Worm (Caenorhabditis elegans) whole organism, L4 larva: ENCODE results near the gene sod-4.

Experiments used
- D1046.2 ChIP-seq: fragments of 200-800 bp; sonication (Bioruptor generic); IDR thresholded peaks from 2 replicates; pipeline ENCODE4 v1.3.6; 2022; ENCODE audit warnings: missing genetic modification characterization, missing compliant biosample characterization
- F10B5.3 ChIP-seq: sonication (generic microtip); optimal IDR thresholded peaks from 2 replicates; lab custom pipeline; 2016; ENCODE audit warnings: mild to moderate bottlenecking, missing genetic modification characterization, missing compliant biosample characterization
- F37D6.2 ChIP-seq: sonication (generic microtip); optimal IDR thresholded peaks from 2 replicates; lab custom pipeline; 2016; ENCODE audit warnings: mild to moderate bottlenecking, missing genetic modification characterization, missing compliant biosample characterization
- R02D3.7 ChIP-seq: fragments of 150-350 bp; sonication (generic microtip); optimal IDR thresholded peaks from 3 replicates; lab custom pipeline; 2014; ENCODE audit warnings: missing biosample characterization, missing genetic modification characterization
- T20F7.1 ChIP-seq: fragments of 200-800 bp; sonication (Bioruptor generic); optimal IDR thresholded peaks from 2 replicates; lab custom pipeline; 2018; ENCODE audit warnings: mild to moderate bottlenecking, missing genetic modification characterization, missing compliant biosample characterization
- T26A8.4 ChIP-seq: fragments of 200-800 bp; sonication (Bioruptor generic); IDR thresholded peaks from 2 replicates; pipeline ENCODE4 v1.3.6; 2022; ENCODE audit warnings: missing genetic modification characterization, missing compliant biosample characterization
- aha-1 ChIP-seq: fragments of 150-350 bp; peaks from one replicate; lab custom pipeline; 2014; ENCODE audit warnings: missing biosample characterization, missing genetic modification characterization
- aly-2 ChIP-seq: sonication (generic microtip); optimal IDR thresholded peaks from 2 replicates; lab custom pipeline; 2018; ENCODE audit warnings: missing biosample characterization, missing genetic modification characterization
- ceh-20 ChIP-seq: fragments of 200-800 bp; sonication (Bioruptor generic); IDR thresholded peaks from 2 replicates; pipeline ENCODE4 v1.3.6; 2022; ENCODE audit warnings: missing genetic modification reagents, missing genetic modification characterization, missing compliant biosample characterization
- ceh-28 ChIP-seq: fragments of 150-350 bp; optimal IDR thresholded peaks from 2 replicates; lab custom pipeline; 2014; ENCODE audit warnings: missing biosample characterization, missing genetic modification reagents, missing genetic modification characterization
- ceh-82 ChIP-seq: sonication (generic microtip); optimal IDR thresholded peaks from 2 replicates; lab custom pipeline; 2017; ENCODE audit warnings: missing biosample characterization, missing genetic modification characterization
- ces-1 ChIP-seq: fragments of 150-350 bp; sonication (generic microtip); optimal IDR thresholded peaks from 4 replicates; lab custom pipeline; 2014; ENCODE audit warnings: missing biosample characterization, missing genetic modification reagents, missing genetic modification characterization
- cey-2 ChIP-seq: sonication (generic microtip); optimal IDR thresholded peaks from 3 replicates; lab custom pipeline; 2017; ENCODE audit warnings: missing genetic modification characterization, mild to moderate bottlenecking, missing compliant biosample characterization, antibody characterized with exemption, borderline replicate concordance; ENCODE audit not compliant: insufficient read depth
- daf-8 ChIP-seq: fragments of 200-800 bp; sonication (Bioruptor generic); IDR thresholded peaks from 2 replicates; pipeline ENCODE4 v1.3.6; 2022; ENCODE audit warnings: missing genetic modification characterization, missing compliant biosample characterization
- dmd-8 ChIP-seq: fragments of 200-800 bp; sonication (Bioruptor generic); IDR thresholded peaks from 2 replicates; pipeline ENCODE4 v1.3.6; 2022; ENCODE audit warnings: missing genetic modification characterization, missing compliant biosample characterization
- dpl-1 ChIP-seq: fragments of 150-350 bp; optimal IDR thresholded peaks from 2 replicates; lab custom pipeline; 2014; ENCODE audit warnings: missing biosample characterization, missing genetic modification reagents, missing genetic modification characterization
- dve-1 ChIP-seq: sonication (generic microtip); optimal IDR thresholded peaks from 2 replicates; lab custom pipeline; 2017; ENCODE audit warnings: antibody characterized with exemption, mild to moderate bottlenecking, missing genetic modification characterization, missing compliant biosample characterization; ENCODE audit not compliant: insufficient read depth
- egl-43 ChIP-seq: fragments of 200-800 bp; sonication (Bioruptor generic); IDR thresholded peaks from 2 replicates; pipeline ENCODE4 v1.3.6; 2022; ENCODE audit warnings: missing genetic modification reagents, missing genetic modification characterization, missing compliant biosample characterization
- fkh-10 ChIP-seq: fragments of 150-350 bp; optimal IDR thresholded peaks from 2 replicates; lab custom pipeline; 2014; ENCODE audit warnings: missing biosample characterization, missing genetic modification reagents, missing genetic modification characterization
- gei-8 ChIP-seq: fragments of 200-800 bp; sonication (Bioruptor generic); optimal IDR thresholded peaks from 2 replicates; lab custom pipeline; 2018; ENCODE audit warnings: mild to moderate bottlenecking, missing genetic modification characterization, missing compliant biosample characterization
- hif-1 ChIP-seq, 2 experiments: sonication (generic microtip); optimal IDR thresholded peaks; 2 replicates each; lab custom pipeline; 2016 to 2017; ENCODE audit warnings: missing compliant biosample characterization in 2 of 2, missing genetic modification characterization in 2 of 2, missing genetic modification reagents in 2 of 2, missing genotype in 2 of 2, mild to moderate bottlenecking in 1 of 2
- hlh-30 ChIP-seq: sonication (generic microtip); optimal IDR thresholded peaks from 2 replicates; lab custom pipeline; 2017; ENCODE audit warnings: antibody characterized with exemption, mild to moderate bottlenecking, missing genetic modification characterization, missing compliant biosample characterization; ENCODE audit not compliant: insufficient read depth
- hmg-1.1 ChIP-seq: fragments of 200-800 bp; sonication (Bioruptor generic); IDR thresholded peaks from 2 replicates; pipeline ENCODE4 v1.3.6; 2022; ENCODE audit warnings: missing genetic modification reagents, missing genetic modification characterization, missing compliant biosample characterization
- lim-7 ChIP-seq: fragments of 200-800 bp; sonication (Bioruptor generic); IDR thresholded peaks from 2 replicates; pipeline ENCODE4 v1.3.6; 2022; ENCODE audit warnings: missing genetic modification characterization, missing compliant biosample characterization
- lin-1 ChIP-seq: fragments of 200-800 bp; sonication (Bioruptor generic); IDR thresholded peaks from 2 replicates; pipeline ENCODE4 v1.3.6; 2022; ENCODE audit warnings: missing genetic modification reagents, missing genetic modification characterization, missing compliant biosample characterization
- lin-38 ChIP-seq: fragments of 200-800 bp; sonication (Bioruptor generic); IDR thresholded peaks from 2 replicates; pipeline ENCODE4 v1.3.6; 2022; ENCODE audit warnings: missing genetic modification reagents, missing genetic modification characterization, missing compliant biosample characterization
- madf-5 ChIP-seq, 2 experiments: fragments of 200-800 bp; sonication (Bioruptor generic); IDR thresholded peaks; 2 replicates each; pipeline ENCODE4 v1.3.6; 2022; ENCODE audit warnings: missing compliant biosample characterization in 2 of 2, missing genetic modification characterization in 2 of 2
- mdt-29 ChIP-seq: fragments of 200-800 bp; sonication (Bioruptor generic); IDR thresholded peaks from 2 replicates; pipeline ENCODE4 v1.3.6; 2022; ENCODE audit warnings: missing genetic modification reagents, missing genetic modification characterization, missing compliant biosample characterization
- mes-2 ChIP-seq: sonication (generic microtip); optimal IDR thresholded peaks from 2 replicates; lab custom pipeline; 2016; ENCODE audit warnings: missing genotype, mild to moderate bottlenecking, missing genetic modification characterization, missing compliant biosample characterization; ENCODE audit not compliant: poor library complexity, severe bottlenecking
- mxl-3 ChIP-seq: fragments of 200-800 bp; sonication (Bioruptor generic); optimal IDR thresholded peaks from 2 replicates; lab custom pipeline; 2018; ENCODE audit warnings: mild to moderate bottlenecking, missing genetic modification characterization, missing compliant biosample characterization
- nhr-102 ChIP-seq: sonication (generic microtip); optimal IDR thresholded peaks from 2 replicates; lab custom pipeline; 2016; ENCODE audit warnings: mild to moderate bottlenecking, missing genetic modification characterization, moderate library complexity, missing compliant biosample characterization
- nhr-11 ChIP-seq: fragments of 150-350 bp; optimal IDR thresholded peaks from 2 replicates; lab custom pipeline; 2014; ENCODE audit warnings: missing biosample characterization, missing genetic modification characterization
- nhr-111 ChIP-seq: fragments of 200-800 bp; sonication (Bioruptor generic); optimal IDR thresholded peaks from 2 replicates; lab custom pipeline; 2018; ENCODE audit warnings: mild to moderate bottlenecking, missing genetic modification characterization, missing compliant biosample characterization
- nhr-237 ChIP-seq: sonication (generic microtip); optimal IDR thresholded peaks from 2 replicates; lab custom pipeline; 2017; ENCODE audit warnings: missing biosample characterization, missing genetic modification characterization
- nhr-25 ChIP-seq: sonication (generic microtip); optimal IDR thresholded peaks from 2 replicates; lab custom pipeline; 2017; ENCODE audit warnings: missing genetic modification characterization, mild to moderate bottlenecking, missing compliant biosample characterization, antibody characterized with exemption, moderate library complexity, borderline replicate concordance; ENCODE audit not compliant: insufficient read depth
- nhr-28 ChIP-seq: fragments of 150-350 bp; optimal IDR thresholded peaks from 2 replicates; lab custom pipeline; 2014; ENCODE audit warnings: missing biosample characterization, missing genetic modification characterization
- nhr-48 ChIP-seq: sonication (generic microtip); optimal IDR thresholded peaks from 2 replicates; lab custom pipeline; 2016; ENCODE audit warnings: mild to moderate bottlenecking, missing genetic modification characterization, missing compliant biosample characterization
- pha-4 ChIP-seq, 2 experiments: fragments of 150-350 bp in 1 of 2; fragments of 200-800 bp in 1 of 2; sonication (Bioruptor generic) in 1 of 2; IDR thresholded peaks in 1 of 2; optimal IDR thresholded peaks in 1 of 2; 2 replicates each; pipeline versions ENCODE4 v1.3.6 to Lab custom; 2014 to 2022; ENCODE audit warnings: missing genetic modification characterization in 2 of 2, missing genetic modification reagents in 2 of 2, missing biosample characterization in 1 of 2, missing compliant biosample characterization in 1 of 2
- php-3 ChIP-seq: fragments of 200-800 bp; sonication (Bioruptor generic); IDR thresholded peaks from 2 replicates; pipeline ENCODE4 v1.3.6; 2022; ENCODE audit warnings: missing genetic modification reagents, missing genetic modification characterization, missing compliant biosample characterization
- pqm-1 ChIP-seq: sonication (generic microtip); optimal IDR thresholded peaks from 2 replicates; lab custom pipeline; 2017; ENCODE audit warnings: missing biosample characterization, missing genetic modification characterization
- snpc-1.2 ChIP-seq: fragments of 200-800 bp; sonication (Bioruptor generic); IDR thresholded peaks from 2 replicates; pipeline ENCODE4 v1.3.6; 2022; ENCODE audit warnings: missing genetic modification reagents, missing genetic modification characterization, missing compliant biosample characterization
- snpc-4 ChIP-seq: fragments of 150-350 bp; optimal IDR thresholded peaks from 2 replicates; lab custom pipeline; 2014; ENCODE audit warnings: missing biosample characterization, missing genetic modification characterization
- tag-97 ChIP-seq: fragments of 200-800 bp; sonication (Bioruptor generic); IDR thresholded peaks from 2 replicates; pipeline ENCODE4 v1.3.6; 2022; ENCODE audit warnings: missing genetic modification characterization, missing compliant biosample characterization
- unc-39 ChIP-seq: sonication (generic microtip); optimal IDR thresholded peaks from 2 replicates; lab custom pipeline; 2017; ENCODE audit warnings: missing biosample characterization, missing genetic modification characterization
- zfp-2 ChIP-seq: sonication (generic microtip); optimal IDR thresholded peaks from 2 replicates; lab custom pipeline; 2016; ENCODE audit warnings: mild to moderate bottlenecking, missing genetic modification characterization, missing compliant biosample characterization
- zfp-3 ChIP-seq: fragments of 200-800 bp; sonication (Bioruptor generic); conservative IDR thresholded peaks from 2 replicates; pipeline ENCODE4 v1.3.6; 2022; ENCODE audit warnings: missing genetic modification reagents, missing genetic modification characterization, missing compliant biosample characterization
- zip-2 ChIP-seq: fragments of 150-350 bp; optimal IDR thresholded peaks from 2 replicates; lab custom pipeline; 2014; ENCODE audit warnings: missing biosample characterization, missing genetic modification characterization
- ztf-11 ChIP-seq: fragments of 150-350 bp; optimal IDR thresholded peaks from 2 replicates; lab custom pipeline; 2014; ENCODE audit warnings: missing biosample characterization, missing genetic modification characterization
- ztf-7 ChIP-seq: fragments of 150-350 bp; optimal IDR thresholded peaks from 2 replicates; lab custom pipeline; 2014; ENCODE audit warnings: missing biosample characterization, missing genetic modification characterization

The sod-4 gene

ce11 chrIII:9455980-9456658 is 44.1 kb downstream of the sod-4 start, which contains the start of the genes rheb-1 and spk-1 (continued):
- peak; percentile 68 for TF ChIP-seq ztf-7
- no peak for TF ChIP-seq snpc-1.2
- no peak for TF ChIP-seq aly-2
- no peak for TF ChIP-seq zip-2 (tag; lab: Kevin White, UChicago)
- TF ChIP-seq fkh-10 (GFP tag; lab: Kevin White, UChicago): peak; percentile 80
- TF ChIP-seq hlh-30: peak; percentile 97
- TF ChIP-seq lin-1 (GFP tag; lab: Robert Waterston, UW): peak; percentile 88
- TF ChIP-seq mdt-29: peak; percentile 69; the same call in 1 of the 2 replicates
- peak; percentile 77; the same call in 1 of the 2 replicates for TF ChIP-seq hmg-1.1 (GFP tag; lab: Robert Waterston, UW)
- peak; percentile 99 for TF ChIP-seq dve-1 (tag; lab: Kevin White, UChicago)
- no peak for TF ChIP-seq nhr-237 (tag; lab: Kevin White, UChicago)
- peak; percentile 89 for TF ChIP-seq nhr-102 (tag; lab: Kevin White, UChicago)
- TF ChIP-seq ceh-82 (tag; lab: Kevin White, UChicago): no peak
- peak; percentile 53 for TF ChIP-seq pqm-1 (tag; lab: Kevin White, UChicago)
- no peak for TF ChIP-seq tag-97
- no peak for TF ChIP-seq lim-7 (GFP tag; lab: Robert Waterston, UW)
- peak; percentile 89 for TF ChIP-seq nhr-48 (tag; lab: Kevin White, UChicago)
- peak; percentile 72 for TF ChIP-seq F37D6.2 (tag; lab: Kevin White, UChicago)
- TF ChIP-seq ces-1 (GFP tag; lab: Kevin White, UChicago): no peak
- no peak for TF ChIP-seq gei-8 (GFP tag; lab: Kevin White, UChicago)
- TF ChIP-seq dmd-8 (GFP tag; lab: Robert Waterston, UW): no peak
- peak; percentile 63 for TF ChIP-seq ceh-28 (tag; lab: Kevin White, UChicago)
- TF ChIP-seq nhr-111: no peak
- TF ChIP-seq lin-38: peak; percentile 86
- TF ChIP-seq egl-43 (GFP tag; lab: Robert Waterston, UW): peak; percentile 52; the same call in 1 of the 2 replicates
- TF ChIP-seq nhr-11 (tag; lab: Kevin White, UChicago): peak; percentile 70
- no peak for TF ChIP-seq D1046.2
- peak; percentile 37 for TF ChIP-seq F10B5.3 (tag; lab: Kevin White, UChicago)
- TF ChIP-seq T20F7.1 (GFP tag; lab: Kevin White, UChicago): peak; percentile 83
- no peak for TF ChIP-seq snpc-4 (tag; lab: Kevin White, UChicago)
- no peak for TF ChIP-seq ztf-11
- peak; percentile 91 for TF ChIP-seq aha-1 (tag; lab: Kevin White, UChicago)
- TF ChIP-seq dpl-1: peak; percentile 76
- peak; percentile 90 for TF ChIP-seq nhr-28
- TF ChIP-seq hif-1 (tag; optimal IDR thresholded peaks at IDR 0.05; lab: Kevin White, UChicago): peak; percentile 29 to 83
- peak; percentile 82 for TF ChIP-seq pha-4 (GFP tag; IDR thresholded peaks at IDR 0.05; lab: Robert Waterston, UW)
- TF ChIP-seq pha-4 (tag; optimal IDR thresholded peaks at IDR 0.05; lab: Kevin White, UChicago): peak; percentile 89
- peak; percentile 94 for TF ChIP-seq T26A8.4 (GFP tag; lab: Robert Waterston, UW)
- TF ChIP-seq zfp-2: peak; percentile 93
- TF ChIP-seq madf-5 (GFP tag; IDR thresholded peaks at IDR 0.05; lab: Robert Waterston, UW): 0 out of 4 replicates have a peak, but pooled peaks of 1 of the 2 experiments have one; percentile 14
- TF ChIP-seq unc-39: no peak
- TF ChIP-seq cey-2 (tag; lab: Kevin White, UChicago): no peak
- TF ChIP-seq mxl-3 (GFP tag; lab: Kevin White, UChicago): peak; percentile 70
- peak; percentile 91 for TF ChIP-seq ceh-20
- peak; percentile 94 for TF ChIP-seq mes-2 (tag; lab: Kevin White, UChicago)
- no peak for TF ChIP-seq R02D3.7 (tag; lab: Kevin White, UChicago)
- TF ChIP-seq php-3 (GFP tag; lab: Robert Waterston, UW): peak; percentile 88
- TF ChIP-seq nhr-25 (tag; lab: Kevin White, UChicago): peak; percentile 67
- TF ChIP-seq daf-8 (GFP tag; lab: Robert Waterston, UW): no peak
- peak; percentile 63; the same call in 1 of the 2 replicates for TF ChIP-seq zfp-3
